Fruit fly (Drosophila melanogaster): Measurements from ENCODE around the gene Ilp6.

Ilp6 gene

DNA sequence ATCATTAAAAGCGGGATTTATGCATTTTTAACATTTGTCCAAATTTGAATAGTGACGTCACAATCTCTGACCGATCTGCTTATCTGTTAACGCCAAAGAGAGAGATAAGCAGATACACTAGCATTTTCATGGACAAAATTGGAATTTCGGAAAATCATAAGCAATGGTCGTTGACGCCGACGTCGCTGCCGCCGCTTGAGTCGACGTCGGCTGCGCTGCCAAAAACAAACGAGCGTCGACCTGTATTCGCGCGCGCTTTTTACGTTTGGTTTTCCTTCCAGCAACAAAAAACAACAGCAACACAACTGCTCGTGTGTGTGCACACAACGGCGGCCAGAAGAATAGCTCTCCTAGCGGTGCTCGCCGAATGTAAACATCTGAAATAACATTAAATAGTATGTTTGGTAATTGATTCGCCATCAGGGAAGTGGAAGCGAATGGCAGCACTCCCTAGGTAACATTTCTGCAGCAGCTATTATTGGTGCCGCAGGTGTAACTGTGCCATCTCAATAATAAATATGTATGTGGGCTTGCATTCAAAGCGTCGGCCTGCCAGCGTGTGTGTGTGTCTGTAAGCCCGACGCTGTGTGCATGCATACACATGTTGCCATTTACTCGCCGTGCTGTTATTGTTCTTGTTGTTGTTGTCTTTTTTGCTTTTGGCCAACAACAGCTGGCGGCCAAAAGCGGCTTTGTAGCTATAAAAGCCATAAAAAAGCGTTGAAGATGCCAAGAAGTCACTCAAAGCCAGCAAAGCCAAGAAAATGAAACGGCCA is 34.0 kb downstream of the Ilp6 start (continued):
- peak; percentile 91 to 99 for TF ChIP-seq salr (GFP tag; optimal IDR thresholded peaks at IDR 0.05)
- TF ChIP-seq Sox14 (GFP tag; optimal IDR thresholded peaks at IDR 0.05) = peak; percentile 99
- TF ChIP-seq Sox15 (GFP tag; optimal IDR thresholded peaks at IDR 0.05) = peak; percentile 99
- peak; percentile 98 for TF ChIP-seq spab (GFP tag; optimal IDR thresholded peaks at IDR 0.05)
- peak; percentile 97 for TF ChIP-seq Eip93F (GFP tag; optimal IDR thresholded peaks at IDR 0.05)
- TF ChIP-seq CG31627 (GFP tag; optimal IDR thresholded peaks at IDR 0.05) = peak; percentile 99
- peak; percentile 99 for TF ChIP-seq acj6 (GFP tag; optimal IDR thresholded peaks at IDR 0.05)
- TF ChIP-seq Hr4 (GFP tag; optimal IDR thresholded peaks at IDR 0.05) = peak; percentile 99
- peak; percentile 98 for TF ChIP-seq Ets21C (GFP tag; optimal IDR thresholded peaks at IDR 0.05)
- TF ChIP-seq Eip75B (GFP tag; optimal IDR thresholded peaks at IDR 0.05) = peak; percentile 98
- TF ChIP-seq CG8632 (GFP tag; optimal IDR thresholded peaks at IDR 0.05) = peak; percentile 99
- TF ChIP-seq Hr38 (GFP tag; optimal IDR thresholded peaks at IDR 0.05) = peak; percentile 67
- TF ChIP-seq CG11902 (GFP tag; optimal IDR thresholded peaks at IDR 0.05) = peak; percentile 98
- TF ChIP-seq OdsH (GFP tag; optimal IDR thresholded peaks at IDR 0.05) = peak; percentile 99
- peak; percentile 99 for TF ChIP-seq topi (GFP tag; optimal IDR thresholded peaks at IDR 0.05)
- TF ChIP-seq CG3919 (GFP tag; optimal IDR thresholded peaks at IDR 0.05) = peak; percentile 98
- TF ChIP-seq CG32006 (GFP tag; optimal IDR thresholded peaks at IDR 0.05) = peak; percentile 99
- TF ChIP-seq CG3032 (tag; optimal IDR thresholded peaks at IDR 0.05) = peak; percentile 98
- peak; percentile 99 for TF ChIP-seq CG10631 (GFP tag; optimal IDR thresholded peaks at IDR 0.05)
- TF ChIP-seq Eip78C (GFP tag) = peak; percentile 100
- peak; percentile 99 for TF ChIP-seq Hr39 (GFP tag; optimal IDR thresholded peaks at IDR 0.05)
- TF ChIP-seq fd85E (GFP tag; optimal IDR thresholded peaks at IDR 0.05) = peak; percentile 91
- peak; percentile 99 for TF ChIP-seq CG6854 (GFP tag; optimal IDR thresholded peaks at IDR 0.05)
- peak; percentile 99 for TF ChIP-seq eg (GFP tag; IDR thresholded peaks at IDR 0.05)
- TF ChIP-seq cyc (GFP tag; optimal IDR thresholded peaks at IDR 0.05) = peak; percentile 99
- peak; percentile 100 for TF ChIP-seq Met (GFP tag; optimal IDR thresholded peaks at IDR 0.05)

DNA sequence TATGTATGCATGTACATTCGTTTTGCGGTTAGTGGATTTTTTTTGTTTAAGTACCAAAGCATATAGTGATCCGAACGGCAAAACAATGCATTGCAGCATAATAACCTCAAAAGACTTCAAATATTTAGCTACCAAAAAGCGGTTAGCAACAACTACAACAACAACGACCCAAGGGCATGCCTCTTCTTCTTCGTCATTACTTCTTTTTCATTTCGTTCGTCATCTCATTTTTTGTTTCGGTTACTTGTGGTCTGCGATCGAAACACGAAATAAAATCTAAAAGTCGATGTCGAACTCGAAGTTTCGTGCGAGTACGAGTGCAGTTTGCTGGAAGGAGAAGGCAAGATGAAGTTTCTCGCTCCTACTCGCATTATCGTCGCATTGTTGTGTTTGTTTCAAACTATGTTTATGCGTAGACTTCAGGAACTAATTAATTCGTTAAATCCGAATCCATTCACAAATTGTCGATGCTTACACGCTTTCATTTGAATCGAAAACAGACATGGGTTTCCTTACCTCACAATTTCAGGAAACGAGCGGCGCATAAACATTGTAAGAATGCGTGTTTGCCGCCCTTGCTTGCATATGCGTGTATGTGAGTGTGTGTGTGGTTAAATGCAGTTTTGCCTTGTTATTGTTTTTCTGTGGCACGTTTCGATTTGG is 35.6 kb downstream of the Ilp6 start:
- TF ChIP-seq Met (GFP tag; optimal IDR thresholded peaks at IDR 0.05) = peak; percentile 92
- TF ChIP-seq CG34406 (GFP tag; optimal IDR thresholded peaks at IDR 0.05) = peak; percentile 89
- TF ChIP-seq vri (GFP tag; optimal IDR thresholded peaks at IDR 0.05) = peak; percentile 93
- peak; percentile 84 for TF ChIP-seq CG32006 (GFP tag; optimal IDR thresholded peaks at IDR 0.05)
- TF ChIP-seq CG15336 (GFP tag; IDR thresholded peaks at IDR 0.05) = peak; percentile 90
- TF ChIP-seq dsx (GFP tag; optimal IDR thresholded peaks at IDR 0.05; ENCODE audit: poor library complexity, severe bottlenecking) = peak; percentile 95
- peak; percentile 76 for TF ChIP-seq dac (GFP tag; optimal IDR thresholded peaks at IDR 0.05)
- peak; percentile 99 for TF ChIP-seq Eip78C (GFP tag)
- TF ChIP-seq acj6 (GFP tag; optimal IDR thresholded peaks at IDR 0.05) = peak; percentile 90
- TF ChIP-seq CG11294 (GFP tag; IDR thresholded peaks at IDR 0.05) = peak; percentile 75
- TF ChIP-seq CG7368 (GFP tag; optimal IDR thresholded peaks at IDR 0.05) = peak; percentile 96
- peak; percentile 87 for TF ChIP-seq fd85E (GFP tag; optimal IDR thresholded peaks at IDR 0.05)
- peak; percentile 93 for TF ChIP-seq Sox102F (GFP tag; optimal IDR thresholded peaks at IDR 0.05)
- peak; percentile 85 for TF ChIP-seq CG11762 (GFP tag; optimal IDR thresholded peaks at IDR 0.05; ENCODE audit: insufficient read depth)
- peak; percentile 89 for TF ChIP-seq Hr39 (GFP tag; optimal IDR thresholded peaks at IDR 0.05)
- peak; percentile 76 for TF ChIP-seq CG11902 (GFP tag; optimal IDR thresholded peaks at IDR 0.05)
- peak; percentile 92 for TF ChIP-seq lz (GFP tag; optimal IDR thresholded peaks at IDR 0.05)
- peak; percentile 93 for TF ChIP-seq CG3032 (tag; optimal IDR thresholded peaks at IDR 0.05)
- TF ChIP-seq CG16779 (tag; optimal IDR thresholded peaks at IDR 0.05) = peak; percentile 89
- TF ChIP-seq Hr38 (GFP tag; optimal IDR thresholded peaks at IDR 0.05) = no peak
- peak; percentile 79 for TF ChIP-seq CG6276 (GFP tag; optimal IDR thresholded peaks at IDR 0.05)
- peak; percentile 97 for TF ChIP-seq svp (GFP tag)
- TF ChIP-seq esn (GFP tag; optimal IDR thresholded peaks at IDR 0.05) = peak; percentile 94
- TF ChIP-seq spab (GFP tag; optimal IDR thresholded peaks at IDR 0.05) = peak; percentile 85
- TF ChIP-seq Ets96B (tag; optimal IDR thresholded peaks at IDR 0.05) = peak; percentile 93
- peak; percentile 83 for TF ChIP-seq CG9139 (GFP tag; optimal IDR thresholded peaks at IDR 0.05)
- peak; percentile 96 for TF ChIP-seq topi (GFP tag; optimal IDR thresholded peaks at IDR 0.05)
- peak; percentile 63 for TF ChIP-seq CG4318 (GFP tag; optimal IDR thresholded peaks at IDR 0.05)
- TF ChIP-seq Eip93F (GFP tag; optimal IDR thresholded peaks at IDR 0.05) = peak; percentile 81
- TF ChIP-seq eg (GFP tag; IDR thresholded peaks at IDR 0.05) = peak; percentile 94
- peak; percentile 80 for TF ChIP-seq Hr4 (GFP tag; optimal IDR thresholded peaks at IDR 0.05)
- TF ChIP-seq OdsH (GFP tag; optimal IDR thresholded peaks at IDR 0.05) = peak; percentile 89
- TF ChIP-seq CG3919 (GFP tag; optimal IDR thresholded peaks at IDR 0.05) = peak; percentile 95
- TF ChIP-seq Lpt (GFP tag; optimal IDR thresholded peaks at IDR 0.05) = peak; percentile 85
- peak; percentile 93 for TF ChIP-seq net (GFP tag; optimal IDR thresholded peaks at IDR 0.05)
- peak; percentile 91 for TF ChIP-seq CG8632 (GFP tag; optimal IDR thresholded peaks at IDR 0.05)
